Worm (Caenorhabditis elegans) whole organism, midembryonic: ENCODE data around the gene lron-12.

Experiments
- flt-1 ChIP-seq: fragments of 200-800 bp; sonication (Bioruptor generic); IDR thresholded peaks from 2 replicates; pipeline ENCODE4 v1.3.6; 2022; ENCODE audit warnings: missing genetic modification characterization, missing compliant biosample characterization
- ref-1 ChIP-seq: fragments of 200-800 bp; sonication (Bioruptor generic); conservative IDR thresholded peaks from 2 replicates; pipeline ENCODE4 v1.3.6; 2022; ENCODE audit warnings: missing genetic modification reagents, missing genetic modification characterization, missing compliant biosample characterization
- tab-1 ChIP-seq: fragments of 200-800 bp; sonication (Bioruptor generic); IDR thresholded peaks from 2 replicates; pipeline ENCODE4 v1.3.6; 2022; ENCODE audit warnings: missing genetic modification characterization, missing compliant biosample characterization

ce11 chrIII:12124392-12124791 lies 6.1 kb upstream of the lron-12 start:
- 0 out of 2 replicates have a peak, but pooled peaks have one; percentile 43 for TF ChIP-seq flt-1 (GFP tag; lab: Robert Waterston, UW)
- TF ChIP-seq tab-1 (GFP tag; lab: Robert Waterston, UW) = no peak
- TF ChIP-seq ref-1 = no peak
